Worm (Caenorhabditis elegans): ENCODE results near the gene F35E12.9.

DNA sequence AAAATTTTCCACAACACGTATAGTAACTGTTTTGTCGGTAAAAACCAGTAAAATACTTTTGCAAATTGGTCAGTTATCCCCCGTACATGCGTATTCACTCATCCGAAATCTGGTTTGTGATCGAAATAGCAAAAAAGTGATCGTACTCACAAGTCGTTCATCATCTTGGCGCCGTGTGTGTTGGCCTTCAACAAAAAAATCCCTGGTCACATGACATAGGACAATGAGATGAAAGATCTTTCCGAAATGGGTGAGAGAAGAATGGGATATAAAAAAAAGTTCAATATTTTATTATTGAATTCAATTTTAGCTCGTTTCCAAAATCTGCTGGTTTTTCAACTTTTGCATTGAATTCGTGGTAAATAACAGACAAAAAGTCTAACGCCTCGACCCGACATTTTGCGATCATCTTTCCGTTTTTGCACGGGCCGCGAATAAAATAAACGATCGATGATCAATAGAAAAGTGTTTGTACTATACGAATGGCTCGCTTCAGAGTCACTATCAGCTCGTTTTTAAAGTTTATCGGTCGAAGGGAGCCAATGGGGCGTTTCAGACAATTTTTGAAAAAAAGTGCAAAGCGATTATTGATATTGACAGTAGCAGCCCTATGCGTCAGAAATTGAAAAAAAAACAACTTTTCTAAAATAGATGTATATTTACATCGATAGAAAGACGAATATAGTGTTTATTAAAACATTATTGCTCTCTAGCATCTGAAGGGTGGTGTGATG lies 43.2 kb upstream of the F35E12.9 start:
- TF ChIP-seq nhr-237 (tag; optimal IDR thresholded peaks at IDR 0.05) (no peak), mep-1 (tag; optimal IDR thresholded peaks at IDR 0.05) (no peak), snpc-4 (tag; optimal IDR thresholded peaks at IDR 0.05) (no peak), ztf-11 (tag; optimal IDR thresholded peaks at IDR 0.05) (no peak), lin-13 (tag; optimal IDR thresholded peaks at IDR 0.05) (no peak), unc-39 (tag; optimal IDR thresholded peaks at IDR 0.05) (no peak)
